Worm (Caenorhabditis elegans): Measurements from ENCODE around the gene nlp-50.
A peak's percentile ranks its signal among the peaks of the same experiment; 100 is the strongest.

ce11 chrII:6721581-6721980, 43.3 kb upstream of the nlp-50 start:
- TF ChIP-seq him-1 (tag; optimal IDR thresholded peaks at IDR 0.05), result peak; percentile 49
- no peak for TF ChIP-seq W03F9.2 (tag; optimal IDR thresholded peaks at IDR 0.05)
- no peak for TF ChIP-seq dao-5 (tag; optimal IDR thresholded peaks at IDR 0.05)
